Fruit fly (Drosophila melanogaster) whole organism, adult: ENCODE data around the gene Sap30.

Source experiments
- CG11617 ChIP-seq: fragments of 200-800 bp; sonication (Bioruptor generic); optimal IDR thresholded peaks from 2 replicates; lab custom pipeline; 2017; ENCODE audit warnings: mild to moderate bottlenecking, missing biosample characterization, missing genetic modification reagents, missing genetic modification characterization
- CG12768 ChIP-seq: fragments of 200-800 bp; sonication (Bioruptor generic); optimal IDR thresholded peaks from 2 replicates; lab custom pipeline; 2017; ENCODE audit warnings: missing biosample characterization, missing genetic modification characterization, mild to moderate bottlenecking, moderate library complexity, missing genetic modification reagents
- CG14711 ChIP-seq: fragments of 200-800 bp; sonication (Bioruptor generic); optimal IDR thresholded peaks from 2 replicates; lab custom pipeline; 2018; ENCODE audit warnings: missing biosample characterization, mild to moderate bottlenecking, missing genetic modification characterization, moderate library complexity
- CG1620 ChIP-seq: fragments of 200-800 bp; sonication (Bioruptor generic); optimal IDR thresholded peaks from 2 replicates; lab custom pipeline; 2016; ENCODE audit warnings: missing biosample characterization, missing genetic modification characterization
- CG33017 ChIP-seq: fragments of 200-800 bp; sonication (Bioruptor generic); optimal IDR thresholded peaks from 2 replicates; lab custom pipeline; 2018; ENCODE audit warnings: missing biosample characterization, mild to moderate bottlenecking, missing genetic modification characterization, moderate library complexity
- CG5204 ChIP-seq: fragments of 200-800 bp; sonication (Bioruptor generic); optimal IDR thresholded peaks from 2 replicates; lab custom pipeline; 2016; ENCODE audit warnings: missing biosample characterization, missing genetic modification characterization
- CG7045 ChIP-seq: fragments of 200-800 bp; sonication (Bioruptor generic); optimal IDR thresholded peaks from 2 replicates; lab custom pipeline; 2017; ENCODE audit warnings: missing biosample characterization, mild to moderate bottlenecking, missing genetic modification characterization
- CG7101 ChIP-seq: fragments of 200-800 bp; sonication (Bioruptor generic); optimal IDR thresholded peaks from 2 replicates; lab custom pipeline; 2018; ENCODE audit warnings: missing biosample characterization, mild to moderate bottlenecking, missing genetic modification characterization, moderate library complexity
- Clk ChIP-seq: fragments of 200-800 bp; sonication (Bioruptor generic); optimal IDR thresholded peaks from 2 replicates; lab custom pipeline; 2017; ENCODE audit warnings: missing biosample characterization, missing genetic modification characterization
- Crg-1 ChIP-seq: fragments of 200-800 bp; sonication (Bioruptor generic); optimal IDR thresholded peaks from 2 replicates; lab custom pipeline; 2016; ENCODE audit warnings: missing biosample characterization, missing genetic modification characterization
- Hr96 ChIP-seq: fragments of 200-800 bp; sonication (Bioruptor generic); optimal IDR thresholded peaks from 2 replicates; lab custom pipeline; 2016; ENCODE audit warnings: missing biosample characterization, missing genetic modification characterization
- Mnt ChIP-seq: fragments of 200-800 bp; sonication (Bioruptor generic); optimal IDR thresholded peaks from 2 replicates; lab custom pipeline; 2016; ENCODE audit warnings: missing biosample characterization, mild to moderate bottlenecking, missing genetic modification characterization
- bab1 ChIP-seq: fragments of 200-800 bp; sonication (Bioruptor generic); optimal IDR thresholded peaks from 3 replicates; lab custom pipeline; 2019; ENCODE audit warnings: missing biosample characterization, mild to moderate bottlenecking, missing genetic modification characterization, moderate library complexity
- cic ChIP-seq: fragments of 200-800 bp; sonication (Bioruptor generic); optimal IDR thresholded peaks from 2 replicates; lab custom pipeline; 2017; ENCODE audit warnings: missing biosample characterization, mild to moderate bottlenecking, missing genetic modification characterization, moderate library complexity
- cnc ChIP-seq, 2 experiments: fragments of >200 bp; optimal IDR thresholded peaks; 2 replicates each; lab custom pipeline; 2017
- kay ChIP-seq: fragments of 200-800 bp; sonication (Bioruptor generic); peaks from one replicate; lab custom pipeline; 2016; ENCODE audit warnings: missing biosample characterization, missing genetic modification characterization, borderline replicate concordance
- ovo ChIP-seq: fragments of 200-800 bp; sonication (Bioruptor generic); optimal IDR thresholded peaks from 2 replicates; lab custom pipeline; 2016; ENCODE audit warnings: missing biosample characterization, missing genetic modification characterization
- pad ChIP-seq: fragments of 200-800 bp; sonication (Bioruptor generic); optimal IDR thresholded peaks from 3 replicates; lab custom pipeline; 2017; ENCODE audit warnings: missing biosample characterization, missing genetic modification characterization, mild to moderate bottlenecking, moderate library complexity, missing genetic modification reagents
- tj ChIP-seq: fragments of 200-800 bp; sonication (Bioruptor generic); optimal IDR thresholded peaks from 3 replicates; lab custom pipeline; 2017; ENCODE audit warnings: missing biosample characterization, mild to moderate bottlenecking, missing genetic modification characterization, moderate library complexity
- toe ChIP-seq: fragments of 200-800 bp; sonication (Bioruptor generic); optimal IDR thresholded peaks from 2 replicates; lab custom pipeline; 2016; ENCODE audit warnings: missing biosample characterization, missing genetic modification characterization

Gene Sap30

dm6 chrX:16768770-16769169 is 18.3 kb upstream of the Sap30 start:
- TF ChIP-seq CG5204 (GFP tag; lab: Kevin White, UChicago) (no peak), Mnt (GFP tag; lab: Kevin White, UChicago) (no peak), Hr96 (no peak), CG14711 (no peak), CG33017 (tag; lab: Kevin White, UChicago) (no peak), pad (GFP tag; lab: Kevin White, UChicago) (no peak), Clk (GFP tag; lab: Kevin White, UChicago) (no peak), tj (GFP tag; lab: Kevin White, UChicago) (no peak), CG7045 (GFP tag; lab: Kevin White, UChicago) (no peak), bab1 (GFP tag; lab: Kevin White, UChicago) (no peak), CG1620 (no peak), CG11617 (GFP tag; lab: Kevin White, UChicago) (no peak), CG7101 (tag; lab: Kevin White, UChicago) (no peak), cic (GFP tag; lab: Kevin White, UChicago) (no peak), CG12768 (GFP tag; lab: Kevin White, UChicago) (no peak)

- TF ChIP-seq CG14711: peak; percentile 9
- TF ChIP-seq pad (GFP tag; lab: Kevin White, UChicago): no peak
These were observed 13.9 kb upstream of the Sap30 start for dm6 chrX:16772882-16773827.

DNA sequence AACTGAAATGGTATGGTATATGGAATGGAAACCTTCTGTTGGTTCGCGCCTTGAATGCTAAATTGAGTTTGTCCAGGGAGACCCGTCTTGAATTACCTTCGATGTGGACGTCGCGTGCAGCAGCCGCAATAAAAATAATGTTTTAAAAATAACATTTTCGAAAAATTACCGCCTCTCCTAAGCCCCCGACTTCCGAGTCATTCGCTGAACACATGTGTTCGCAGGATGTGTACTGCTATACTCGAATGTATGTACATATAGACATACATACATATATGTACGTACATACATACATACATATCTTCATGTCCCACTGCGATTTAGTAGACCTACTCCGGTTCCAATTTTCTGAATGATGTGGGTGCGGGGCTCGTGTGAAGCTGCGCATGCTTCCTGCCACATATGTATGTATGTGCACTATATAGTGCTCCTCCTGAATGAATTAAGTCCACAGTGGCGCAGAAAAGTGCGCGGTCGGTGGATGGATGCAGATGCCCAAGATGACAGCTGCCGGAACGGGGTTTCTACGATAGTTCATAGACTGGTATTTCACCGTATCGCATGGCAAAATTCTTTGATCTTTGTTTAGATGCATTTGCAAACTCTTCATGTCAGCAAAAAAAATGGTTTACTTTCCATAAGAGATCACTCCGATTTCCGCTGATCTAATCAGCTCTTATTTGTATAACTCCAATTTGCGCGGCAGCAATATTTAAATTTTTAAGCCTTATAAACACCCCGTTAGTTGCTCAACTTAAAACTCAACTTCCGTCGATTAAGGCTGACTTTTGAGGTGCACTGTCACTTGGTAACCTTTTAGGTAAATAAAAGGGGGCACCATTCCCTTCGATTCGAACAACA is 12.7 kb upstream of the Sap30 start:
- TF ChIP-seq Mnt (GFP tag; lab: Kevin White, UChicago) (no peak), toe (GFP tag; lab: Kevin White, UChicago) (no peak), Hr96 (no peak), pad (GFP tag; lab: Kevin White, UChicago) (no peak), CG5204 (GFP tag; lab: Kevin White, UChicago) (no peak), CG7045 (GFP tag; lab: Kevin White, UChicago) (no peak), CG1620 (no peak), cnc (optimal IDR thresholded peaks at IDR 0.05; lab: Kevin White, UChicago) (no peak), CG11617 (GFP tag; lab: Kevin White, UChicago) (no peak), ovo (GFP tag; lab: Kevin White, UChicago) (no peak)

dm6 chrX:16775083-16775482 is 12.0 kb upstream of the Sap30 start:
- TF ChIP-seq cic (GFP tag; lab: Kevin White, UChicago) (no peak), cnc (optimal IDR thresholded peaks at IDR 0.05; lab: Kevin White, UChicago) (no peak), ovo (GFP tag; lab: Kevin White, UChicago) (no peak), Mnt (GFP tag; lab: Kevin White, UChicago) (no peak), Crg-1 (GFP tag; lab: Kevin White, UChicago) (no peak), CG11617 (GFP tag; lab: Kevin White, UChicago) (no peak), CG33017 (tag; lab: Kevin White, UChicago) (no peak), Hr96 (no peak), toe (GFP tag; lab: Kevin White, UChicago) (no peak), CG7101 (tag; lab: Kevin White, UChicago) (no peak), Clk (GFP tag; lab: Kevin White, UChicago) (no peak), CG5204 (GFP tag; lab: Kevin White, UChicago) (no peak)

- TF ChIP-seq kay (GFP tag; lab: Kevin White, UChicago) (peak; percentile 48), CG11617 (GFP tag; lab: Kevin White, UChicago) (no peak)
These were observed 8.9 kb upstream of the Sap30 start for dm6 chrX:16778138-16778672.

dm6 chrX:16780244-16780643 is 6.8 kb upstream of the Sap30 start:
- no peak for TF ChIP-seq ovo (GFP tag; lab: Kevin White, UChicago)
- peak; percentile 71 for TF ChIP-seq tj (GFP tag; lab: Kevin White, UChicago)
- no peak for TF ChIP-seq CG11617 (GFP tag; lab: Kevin White, UChicago)
